Fruit fly (Drosophila melanogaster) S2 (cell line): ENCODE results near the gene CG31704.

Source experiments
- CG8478 ChIP-seq: fragments of >200 bp; optimal IDR thresholded peaks from 2 replicates; lab custom pipeline; 2018
- CTCF ChIP-seq, 2 experiments: fragments of >200 bp; optimal IDR thresholded peaks; 2 replicates each; lab custom pipeline; 2018

dm6 chr2L:11806022-11806700 lies 34.3 kb upstream of the CG31704 start:
- TF ChIP-seq CG8478 (no peak), CTCF (optimal IDR thresholded peaks at IDR 0.05; lab: Kevin White, UChicago) (no peak)
